Worm (Caenorhabditis elegans) whole organism, L2 larva: Measurements from ENCODE around the gene K09F6.3.

Experiments used
- F13H6.1 ChIP-seq: sonication (generic microtip); optimal IDR thresholded peaks from 2 replicates; lab custom pipeline; 2016; ENCODE audit warnings: missing genetic modification characterization, missing compliant biosample characterization
- mdl-1 ChIP-seq, 2 experiments: fragments of 150-350 bp in 1 of 2; sonication (generic microtip) in 1 of 2; optimal IDR thresholded peaks; 2 replicates each; lab custom pipeline; 2017; ENCODE audit warnings: missing biosample characterization in 2 of 2, missing genetic modification characterization in 2 of 2
- nhr-25 ChIP-seq: fragments of 150-350 bp; sonication (generic microtip); optimal IDR thresholded peaks from 3 replicates; lab custom pipeline; 2014; ENCODE audit warnings: missing biosample characterization, missing genetic modification characterization
- unc-55 ChIP-seq: fragments of 150-350 bp; sonication (generic microtip); optimal IDR thresholded peaks from 3 replicates; lab custom pipeline; 2014; ENCODE audit warnings: missing biosample characterization, missing genetic modification reagents, missing genetic modification characterization
- zag-1 ChIP-seq: fragments of 150-350 bp; optimal IDR thresholded peaks from 2 replicates; lab custom pipeline; 2014; ENCODE audit warnings: missing biosample characterization, missing genetic modification characterization

DNA sequence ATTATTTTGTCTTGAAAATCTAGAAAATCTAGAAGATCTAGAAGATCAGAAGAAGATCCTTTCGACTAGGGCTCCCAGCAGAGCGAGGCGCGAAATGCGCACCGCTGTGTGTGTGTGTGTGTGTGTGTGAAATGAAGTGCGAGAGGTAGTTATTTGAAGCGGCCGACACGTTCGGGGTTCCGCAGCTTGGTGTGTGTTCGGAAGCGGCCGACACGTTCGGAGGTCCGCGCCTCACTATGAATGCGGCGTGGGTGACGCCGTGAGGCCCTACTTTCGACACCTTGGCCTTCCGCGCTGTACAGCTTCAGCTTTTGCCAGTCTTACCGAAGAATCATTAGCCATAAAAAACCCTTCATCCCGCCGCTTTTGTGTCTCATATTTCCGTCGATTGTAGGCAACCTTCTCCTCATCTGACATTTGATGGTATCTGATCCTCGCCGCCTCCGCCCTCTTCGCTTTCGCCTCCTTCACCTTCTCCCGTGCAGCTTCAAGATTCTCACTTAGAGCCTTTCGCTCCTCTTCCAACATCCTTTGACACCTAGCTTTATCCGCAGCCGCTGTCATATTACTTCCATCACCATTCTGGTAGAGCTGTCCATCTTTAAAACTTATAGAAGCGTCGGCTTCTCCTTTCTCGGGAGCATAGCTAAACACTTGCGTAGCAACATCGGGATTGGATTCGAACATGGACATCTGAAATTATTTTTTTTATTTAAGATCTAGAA, 37.9 kb upstream of the K09F6.3 start:
- TF ChIP-seq zag-1 (tag; lab: Kevin White, UChicago): no peak
- no peak for TF ChIP-seq F13H6.1 (tag; lab: Kevin White, UChicago)
- TF ChIP-seq mdl-1 (tag; optimal IDR thresholded peaks at IDR 0.05; lab: Kevin White, UChicago): no peak
- TF ChIP-seq nhr-25 (tag; lab: Kevin White, UChicago): no peak
- no peak for TF ChIP-seq unc-55 (GFP tag; lab: Kevin White, UChicago)
